Fruit fly (Drosophila melanogaster) whole organism, embryonic: Measurements from ENCODE around the gene CG6511.

Source experiments
- Adf1 ChIP-seq: fragments of 200-800 bp; sonication (Bioruptor generic); IDR thresholded peaks from 2 replicates; pipeline ENCODE4 v1.3.6; 2022; ENCODE audit warnings: missing biosample characterization, missing genetic modification characterization
- Aef1 ChIP-seq: fragments of 200-800 bp; sonication (Bioruptor generic); IDR thresholded peaks from 3 replicates; pipeline ENCODE4 v1.3.6; 2022; ENCODE audit warnings: missing biosample characterization, missing genetic modification characterization
- CG10267 ChIP-seq: fragments of 200-800 bp; sonication (Bioruptor generic); optimal IDR thresholded peaks from 2 replicates; lab custom pipeline; 2018; ENCODE audit warnings: missing biosample characterization, mild to moderate bottlenecking, missing genetic modification characterization, moderate library complexity
- CG10274 ChIP-seq: fragments of 200-800 bp; sonication (Bioruptor generic); optimal IDR thresholded peaks from 3 replicates; lab custom pipeline; 2017; ENCODE audit warnings: missing biosample characterization, mild to moderate bottlenecking, missing genetic modification characterization
- CG10366 ChIP-seq: fragments of 200-800 bp; sonication (Bioruptor generic); IDR thresholded peaks from 2 replicates; pipeline ENCODE4 v1.3.6; 2022; ENCODE audit warnings: missing biosample characterization, missing genetic modification characterization
- CG10543 ChIP-seq: fragments of 200-800 bp; sonication (Bioruptor generic); optimal IDR thresholded peaks from 3 replicates; lab custom pipeline; 2017; ENCODE audit warnings: missing biosample characterization, mild to moderate bottlenecking, missing genetic modification characterization, moderate library complexity
- CG12236 ChIP-seq: fragments of 200-800 bp; sonication (Bioruptor generic); optimal IDR thresholded peaks from 2 replicates; lab custom pipeline; 2016; ENCODE audit warnings: missing biosample characterization, missing genetic modification characterization
- CG13296 ChIP-seq: fragments of 200-800 bp; sonication (Bioruptor generic); optimal IDR thresholded peaks from 3 replicates; lab custom pipeline; 2018; ENCODE audit warnings: missing biosample characterization, mild to moderate bottlenecking, missing genetic modification characterization
- CG13775 ChIP-seq: fragments of 200-800 bp; sonication (Bioruptor generic); optimal IDR thresholded peaks from 3 replicates; lab custom pipeline; 2017; ENCODE audit warnings: missing biosample characterization, mild to moderate bottlenecking, missing genetic modification characterization
- CG14965 ChIP-seq: fragments of 200-800 bp; sonication (Bioruptor generic); optimal IDR thresholded peaks from 2 replicates; lab custom pipeline; 2016; ENCODE audit warnings: missing biosample characterization, missing genetic modification characterization, borderline replicate concordance
- CG15696 ChIP-seq: fragments of 200-800 bp; sonication (Bioruptor generic); optimal IDR thresholded peaks from 2 replicates; lab custom pipeline; 2019; ENCODE audit warnings: missing biosample characterization, mild to moderate bottlenecking, missing genetic modification characterization, moderate library complexity
- CG17912 ChIP-seq: fragments of 200-800 bp; sonication (Bioruptor generic); optimal IDR thresholded peaks from 2 replicates; lab custom pipeline; 2018; ENCODE audit warnings: missing biosample characterization, mild to moderate bottlenecking, missing genetic modification characterization
- CG32532 ChIP-seq: fragments of 200-800 bp; sonication (Bioruptor generic); IDR thresholded peaks from 2 replicates; pipeline ENCODE4 v1.3.6; 2022; ENCODE audit warnings: missing biosample characterization, missing genetic modification characterization
- CG6254 ChIP-seq: fragments of 200-800 bp; sonication (Bioruptor generic); optimal IDR thresholded peaks from 3 replicates; lab custom pipeline; 2017; ENCODE audit warnings: mild to moderate bottlenecking, missing biosample characterization, missing genetic modification reagents, missing genetic modification characterization
- CG6689 ChIP-seq: fragments of 200-800 bp; sonication (Bioruptor generic); IDR thresholded peaks from 2 replicates; pipeline ENCODE4 v1.3.6; 2022; ENCODE audit warnings: missing biosample characterization, missing genetic modification characterization
- CG6765 ChIP-seq: fragments of 200-800 bp; sonication (Bioruptor generic); optimal IDR thresholded peaks from 3 replicates; lab custom pipeline; 2017; ENCODE audit warnings: missing biosample characterization, mild to moderate bottlenecking, missing genetic modification characterization
- CG7271 ChIP-seq: fragments of 200-800 bp; sonication (Bioruptor generic); optimal IDR thresholded peaks from 2 replicates; lab custom pipeline; 2018; ENCODE audit warnings: missing biosample characterization, mild to moderate bottlenecking, missing genetic modification characterization, moderate library complexity
- CG7839 ChIP-seq: fragments of 200-800 bp; sonication (Bioruptor generic); optimal IDR thresholded peaks from 3 replicates; lab custom pipeline; 2018; ENCODE audit warnings: missing biosample characterization, mild to moderate bottlenecking, missing genetic modification characterization, moderate library complexity
- CG7928 ChIP-seq: fragments of 200-800 bp; sonication (Bioruptor generic); optimal IDR thresholded peaks from 2 replicates; lab custom pipeline; 2017; ENCODE audit warnings: missing biosample characterization, mild to moderate bottlenecking, missing genetic modification characterization
- CTCF ChIP-seq: fragments of 200-800 bp; sonication (Bioruptor generic); optimal IDR thresholded peaks from 2 replicates; lab custom pipeline; 2017; ENCODE audit warnings: missing biosample characterization, mild to moderate bottlenecking, missing genetic modification characterization, moderate library complexity
- Deaf1 ChIP-seq: fragments of 200-800 bp; optimal IDR thresholded peaks from 3 replicates; lab custom pipeline; 2019; ENCODE audit warnings: missing biosample characterization, mild to moderate bottlenecking, missing genetic modification characterization, moderate library complexity
- Eip74EF ChIP-seq, 2 experiments: fragments of 200-800 bp in 1 of 2; fragments of >200 bp in 1 of 2; sonication (Bioruptor generic) in 1 of 2; optimal IDR thresholded peaks; 2 replicates each; lab custom pipeline; 2017 to 2019; ENCODE audit warnings: missing biosample characterization in 2 of 2, missing genetic modification characterization in 2 of 2, mild to moderate bottlenecking in 1 of 2, moderate library complexity in 1 of 2
- Gug ChIP-seq: fragments of 200-800 bp; sonication (Bioruptor generic); IDR thresholded peaks from 4 replicates; pipeline ENCODE4 v1.3.6; 2022; ENCODE audit warnings: missing biosample characterization, missing genetic modification characterization
- Hand ChIP-seq: fragments of 200-800 bp; sonication (Bioruptor generic); optimal IDR thresholded peaks from 2 replicates; lab custom pipeline; 2017; ENCODE audit warnings: mild to moderate bottlenecking, missing biosample characterization, missing genetic modification reagents, missing genetic modification characterization
- MTF-1 ChIP-seq: fragments of 200-800 bp; sonication (Bioruptor generic); optimal IDR thresholded peaks from 2 replicates; lab custom pipeline; 2018; ENCODE audit warnings: missing biosample characterization, mild to moderate bottlenecking, missing genetic modification characterization, borderline replicate concordance
- Nf-YA ChIP-seq: fragments of 200-800 bp; sonication (Bioruptor generic); IDR thresholded peaks from 2 replicates; pipeline ENCODE4 v1.3.6; 2022; ENCODE audit warnings: missing biosample characterization, missing genetic modification characterization
- Sox102F ChIP-seq: fragments of 200-800 bp; sonication (Bioruptor generic); optimal IDR thresholded peaks from 2 replicates; lab custom pipeline; 2018; ENCODE audit warnings: missing biosample characterization, mild to moderate bottlenecking, missing genetic modification characterization, moderate library complexity
- Vsx1 ChIP-seq: fragments of 200-800 bp; sonication (Bioruptor generic); optimal IDR thresholded peaks from 2 replicates; lab custom pipeline; 2017; ENCODE audit warnings: missing biosample characterization, mild to moderate bottlenecking, missing genetic modification characterization, missing genetic modification reagents
- aop ChIP-seq: fragments of 200-800 bp; sonication (Bioruptor generic); IDR thresholded peaks from 2 replicates; pipeline ENCODE4 v1.3.6; 2022; ENCODE audit warnings: missing biosample characterization, missing genetic modification characterization
- ap ChIP-seq: fragments of 200-800 bp; sonication (Bioruptor generic); IDR thresholded peaks from 2 replicates; pipeline ENCODE4 v1.3.6; 2022; ENCODE audit warnings: missing biosample characterization, missing genetic modification characterization
- ara ChIP-seq: fragments of 200-800 bp; sonication (Bioruptor generic); IDR thresholded peaks from 2 replicates; pipeline ENCODE4 v1.3.6; 2022; ENCODE audit warnings: missing biosample characterization, missing genetic modification characterization
- bowl ChIP-seq: fragments of 200-800 bp; sonication (Bioruptor generic); IDR thresholded peaks from 2 replicates; pipeline ENCODE4 v1.3.6; 2022; ENCODE audit warnings: missing biosample characterization, missing genetic modification characterization
- chn ChIP-seq: fragments of 200-800 bp; sonication (Bioruptor generic); optimal IDR thresholded peaks from 2 replicates; lab custom pipeline; 2016; ENCODE audit warnings: missing biosample characterization, missing genetic modification characterization
- dan ChIP-seq: fragments of 200-800 bp; sonication (Bioruptor generic); IDR thresholded peaks from 2 replicates; pipeline ENCODE4 v1.3.6; 2022; ENCODE audit warnings: missing biosample characterization, missing genetic modification characterization
- dati ChIP-seq: fragments of 200-800 bp; sonication (Bioruptor generic); IDR thresholded peaks from 2 replicates; pipeline ENCODE4 v1.3.6; 2022; ENCODE audit warnings: missing biosample characterization, missing genetic modification characterization
- ems ChIP-seq: fragments of 200-800 bp; sonication (Bioruptor generic); optimal IDR thresholded peaks from 3 replicates; lab custom pipeline; 2016; ENCODE audit warnings: missing biosample characterization, missing genetic modification characterization
- ewg ChIP-seq: fragments of 200-800 bp; sonication (Bioruptor generic); optimal IDR thresholded peaks from 3 replicates; lab custom pipeline; 2017; ENCODE audit warnings: mild to moderate bottlenecking, missing biosample characterization, missing genetic modification reagents, missing genetic modification characterization
- gcm2 ChIP-seq: fragments of 200-800 bp; sonication (Bioruptor generic); optimal IDR thresholded peaks from 2 replicates; lab custom pipeline; 2016; ENCODE audit warnings: missing biosample characterization, missing genetic modification characterization
- grn ChIP-seq: fragments of 200-800 bp; sonication (Bioruptor generic); optimal IDR thresholded peaks from 3 replicates; lab custom pipeline; 2017; ENCODE audit warnings: missing biosample characterization, missing genetic modification characterization
- luna ChIP-seq: fragments of 200-800 bp; sonication (Bioruptor generic); optimal IDR thresholded peaks from 2 replicates; lab custom pipeline; 2016; ENCODE audit warnings: missing biosample characterization, missing genetic modification characterization
- maf-S ChIP-seq: fragments of 200-800 bp; sonication (Bioruptor generic); optimal IDR thresholded peaks from 2 replicates; lab custom pipeline; 2016; ENCODE audit warnings: missing biosample characterization, missing genetic modification characterization
- nmo ChIP-seq: fragments of 200-800 bp; sonication (Bioruptor generic); optimal IDR thresholded peaks from 2 replicates; lab custom pipeline; 2018; ENCODE audit warnings: missing biosample characterization, mild to moderate bottlenecking, missing genetic modification characterization, moderate library complexity
- pros ChIP-seq: fragments of 200-800 bp; sonication (Bioruptor generic); optimal IDR thresholded peaks from 3 replicates; lab custom pipeline; 2019; ENCODE audit warnings: missing biosample characterization, mild to moderate bottlenecking, missing genetic modification characterization, moderate library complexity
- pum ChIP-seq: fragments of 200-800 bp; sonication (Bioruptor generic); optimal IDR thresholded peaks from 2 replicates; lab custom pipeline; 2016; ENCODE audit warnings: missing biosample characterization, missing genetic modification characterization
- salm ChIP-seq: fragments of 200-800 bp; sonication (Bioruptor generic); optimal IDR thresholded peaks from 2 replicates; lab custom pipeline; 2018; ENCODE audit warnings: missing biosample characterization, mild to moderate bottlenecking, missing genetic modification characterization
- schlank ChIP-seq: fragments of 200-800 bp; sonication (Bioruptor generic); optimal IDR thresholded peaks from 2 replicates; lab custom pipeline; 2018; ENCODE audit warnings: missing biosample characterization, mild to moderate bottlenecking, missing genetic modification characterization
- sim ChIP-seq: fragments of 200-800 bp; sonication (Bioruptor generic); IDR thresholded peaks from 2 replicates; pipeline ENCODE4 v1.3.6; 2022; ENCODE audit warnings: missing biosample characterization, missing genetic modification characterization
- tin ChIP-seq: fragments of 200-800 bp; sonication (Bioruptor generic); optimal IDR thresholded peaks from 3 replicates; lab custom pipeline; 2016; ENCODE audit warnings: missing biosample characterization, missing genetic modification characterization
- tna ChIP-seq: fragments of 200-800 bp; sonication (Bioruptor generic); IDR thresholded peaks from 2 replicates; pipeline ENCODE4 v1.3.6; 2022; ENCODE audit warnings: missing biosample characterization, missing genetic modification characterization; ENCODE audit not compliant: partially characterized antibody
- tup ChIP-seq: fragments of 200-800 bp; sonication (Bioruptor generic); optimal IDR thresholded peaks from 2 replicates; lab custom pipeline; 2016; ENCODE audit warnings: missing biosample characterization, mild to moderate bottlenecking, missing genetic modification characterization, moderate library complexity
- vfl ChIP-seq: fragments of 200-800 bp; sonication (Bioruptor generic); optimal IDR thresholded peaks from 2 replicates; lab custom pipeline; 2016; ENCODE audit warnings: missing biosample characterization, missing genetic modification characterization
- zen2 ChIP-seq: fragments of 200-800 bp; sonication (Bioruptor generic); IDR thresholded peaks from 3 replicates; pipeline ENCODE4 v1.3.6; 2022; ENCODE audit warnings: missing biosample characterization, missing genetic modification characterization; ENCODE audit not compliant: partially characterized antibody

The CG6511 gene

dm6 chr3L:8718602-8719001, 2.5 kb upstream of the CG6511 start (continued):
- no peak; the same call in 2 of the 3 replicates for TF ChIP-seq zen2 (GFP tag; lab: Robert Waterston, UW)
- no peak for TF ChIP-seq CG17912
- TF ChIP-seq CTCF: peak; percentile 97
- TF ChIP-seq Adf1: no peak
- no peak for TF ChIP-seq grn
- peak; percentile 23 for TF ChIP-seq CG7839 (tag; lab: Kevin White, UChicago)
- no peak for TF ChIP-seq aop
- TF ChIP-seq CG32532 (GFP tag; lab: Robert Waterston, UW): peak; percentile 62
- TF ChIP-seq CG10274: no peak
- TF ChIP-seq CG15696: peak; percentile 7
- no peak for TF ChIP-seq tup (GFP tag; lab: Kevin White, UChicago)
- no peak for TF ChIP-seq CG10543
- TF ChIP-seq Sox102F (GFP tag; lab: Kevin White, UChicago): no peak
- no peak for TF ChIP-seq salm (tag; lab: Kevin White, UChicago)
- TF ChIP-seq ems (GFP tag; lab: Kevin White, UChicago): no peak
- no peak for TF ChIP-seq vfl (GFP tag; lab: Kevin White, UChicago)
- no peak for TF ChIP-seq CG14965 (GFP tag; lab: Kevin White, UChicago)
- TF ChIP-seq sim (GFP tag; lab: Robert Waterston, UW): no peak
- TF ChIP-seq dan: no peak
- no peak for TF ChIP-seq ara (GFP tag; lab: Robert Waterston, UW)
- peak; percentile 18 for TF ChIP-seq nmo
- TF ChIP-seq bowl (GFP tag; lab: Robert Waterston, UW): no peak
- TF ChIP-seq CG12236 (GFP tag; lab: Kevin White, UChicago): no peak
- TF ChIP-seq schlank (tag; lab: Kevin White, UChicago): no peak
- no peak for TF ChIP-seq luna
- no peak for TF ChIP-seq maf-S (GFP tag; lab: Kevin White, UChicago)
- TF ChIP-seq Nf-YA (GFP tag; lab: Robert Waterston, UW): no peak
- no peak for TF ChIP-seq Eip74EF (GFP tag; optimal IDR thresholded peaks at IDR 0.05; lab: Kevin White, UChicago)
- no peak for TF ChIP-seq Vsx1
- no peak for TF ChIP-seq CG13296 (GFP tag; lab: Kevin White, UChicago)
- no peak for TF ChIP-seq CG13775
- no peak for TF ChIP-seq CG6765 (GFP tag; lab: Kevin White, UChicago)
- no peak for TF ChIP-seq CG7928
- TF ChIP-seq Aef1 (GFP tag; lab: Robert Waterston, UW): no peak
- no peak for TF ChIP-seq pum (GFP tag; lab: Kevin White, UChicago)
- no peak for TF ChIP-seq ap (GFP tag; lab: Robert Waterston, UW)
- no peak for TF ChIP-seq CG10366 (GFP tag; lab: Robert Waterston, UW)
- TF ChIP-seq gcm2 (GFP tag; lab: Kevin White, UChicago): no peak
- TF ChIP-seq ewg (GFP tag; lab: Kevin White, UChicago): peak; percentile 1
- no peak for TF ChIP-seq dati (GFP tag; lab: Robert Waterston, UW)
- no peak for TF ChIP-seq chn (GFP tag; lab: Kevin White, UChicago)
- peak; percentile 35; the same call in 1 of the 2 replicates for TF ChIP-seq tna (GFP tag; lab: Robert Waterston, UW)
- TF ChIP-seq Deaf1: no peak
- TF ChIP-seq tin (GFP tag; lab: Kevin White, UChicago): no peak
- peak; percentile 65 for TF ChIP-seq CG10267
- TF ChIP-seq pros: no peak
- TF ChIP-seq MTF-1 (GFP tag; lab: Kevin White, UChicago): no peak
- no peak for TF ChIP-seq CG6254
- no peak for TF ChIP-seq Gug (GFP tag; lab: Robert Waterston, UW)
- no peak for TF ChIP-seq CG7271
- TF ChIP-seq Hand (GFP tag; lab: Kevin White, UChicago): no peak
- TF ChIP-seq CG6689 (GFP tag; lab: Robert Waterston, UW): no peak
